Worm (Caenorhabditis elegans) whole organism, early embryonic: Measurements from ENCODE around the gene oac-22.

Source experiments
- B0310.2 ChIP-seq: sonication (generic microtip); optimal IDR thresholded peaks from 2 replicates; lab custom pipeline; 2016; ENCODE audit warnings: mild to moderate bottlenecking, missing genetic modification characterization, missing compliant biosample characterization
- ama-1 ChIP-seq: fragments of 150-350 bp; optimal IDR thresholded peaks from 2 replicates; lab custom pipeline; 2014
- ceh-13 ChIP-seq: fragments of 200-800 bp; sonication (Bioruptor generic); optimal IDR thresholded peaks from 2 replicates; lab custom pipeline; 2018; ENCODE audit warnings: mild to moderate bottlenecking, missing genetic modification characterization, missing compliant biosample characterization
- ceh-36 ChIP-seq: sonication (generic microtip); optimal IDR thresholded peaks from 2 replicates; lab custom pipeline; 2016; ENCODE audit warnings: missing genetic modification characterization, inconsistent platforms, missing compliant biosample characterization
- flt-1 ChIP-seq: fragments of 200-800 bp; sonication (Bioruptor generic); IDR thresholded peaks from 2 replicates; pipeline ENCODE4 v1.3.6; 2022; ENCODE audit warnings: missing genetic modification characterization, missing compliant biosample characterization
- hmg-4 ChIP-seq: fragments of 200-800 bp; sonication (Bioruptor generic); optimal IDR thresholded peaks from 2 replicates; lab custom pipeline; 2018; ENCODE audit warnings: mild to moderate bottlenecking, missing genetic modification characterization, missing compliant biosample characterization
- hnd-1 ChIP-seq: sonication (generic microtip); optimal IDR thresholded peaks from 2 replicates; lab custom pipeline; 2016; ENCODE audit warnings: missing genetic modification characterization, missing compliant biosample characterization
- sea-1 ChIP-seq: fragments of 200-800 bp; sonication (Bioruptor generic); conservative IDR thresholded peaks from 2 replicates; pipeline ENCODE4 v1.3.6; 2022; ENCODE audit warnings: missing genetic modification characterization, missing compliant biosample characterization

- TF ChIP-seq ama-1 (lab: Kevin White, UChicago) = no peak
- no peak for TF ChIP-seq flt-1
- no peak for TF ChIP-seq ceh-36
- no peak for TF ChIP-seq sea-1 (GFP tag; lab: Robert Waterston, UW)
- TF ChIP-seq hnd-1 (tag; lab: Kevin White, UChicago) = no peak
- TF ChIP-seq hmg-4 (GFP tag; lab: Kevin White, UChicago) = no peak
- TF ChIP-seq ceh-13 (GFP tag; lab: Kevin White, UChicago) = no peak
- TF ChIP-seq B0310.2 (tag; lab: Kevin White, UChicago) = no peak
These were observed 29.9 kb upstream of the oac-22 start, which contains the start of gene zag-1 for ce11 chrIV:3855543-3855942.
